Fruit fly (Drosophila melanogaster) ovary, adult (tissue): ENCODE results near the gene c12.1.

Experiments used
- CG17801 ChIP-seq: fragments of 200-800 bp; optimal IDR thresholded peaks from 2 replicates; lab custom pipeline; 2019; ENCODE audit warnings: missing biosample characterization, mild to moderate bottlenecking, missing genetic modification characterization, moderate library complexity; ENCODE audit not compliant: partially characterized antibody

The c12.1 gene

DNA sequence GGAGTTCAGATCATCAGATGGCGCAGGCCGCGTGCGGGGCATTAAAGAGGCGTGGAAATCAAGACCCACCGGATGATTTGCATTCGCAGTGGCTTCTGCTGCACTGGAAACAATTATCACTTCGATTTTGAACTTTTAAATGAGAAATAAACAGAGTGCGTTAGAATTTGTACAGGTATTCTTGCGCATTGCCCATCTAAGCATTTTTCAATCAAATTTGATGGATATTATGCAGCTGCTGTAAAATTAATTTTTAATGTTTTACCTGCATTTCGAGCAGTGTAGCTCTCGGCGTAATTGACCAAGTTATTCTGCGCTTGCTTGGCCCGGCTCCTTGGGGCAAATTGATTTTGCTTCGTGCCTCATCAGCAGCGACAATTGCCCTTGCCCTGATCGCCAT, 1.9 kb downstream of the c12.1 start:
- no peak for TF ChIP-seq CG17801 (GFP tag; lab: Kevin White, UChicago)

- TF ChIP-seq CG17801 (GFP tag; lab: Kevin White, UChicago) = no peak
Measured at dm6 chrX:9309959-9310658, 8.9 kb downstream of the c12.1 start.

DNA sequence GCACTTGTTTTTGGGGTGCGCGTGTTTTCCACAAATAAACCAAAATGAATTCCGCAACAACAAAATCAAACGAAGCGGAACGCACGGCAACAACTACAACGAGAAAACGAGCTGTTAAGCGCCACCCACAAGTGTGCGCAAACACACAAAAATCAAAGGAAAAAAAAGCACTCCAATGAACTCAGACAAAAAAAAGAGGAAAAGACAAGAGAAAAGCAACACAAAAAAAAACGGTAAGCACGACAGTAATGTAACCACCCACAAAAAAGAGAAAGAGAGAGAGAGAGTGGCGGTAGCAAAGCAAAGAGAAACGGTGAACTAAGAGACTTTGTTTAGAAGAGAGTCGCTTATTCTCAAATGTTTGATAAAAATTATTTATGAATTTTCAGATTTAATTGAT, 13.3 kb downstream of the c12.1 start:
- peak; percentile 78 for TF ChIP-seq CG17801 (GFP tag; lab: Kevin White, UChicago)

DNA sequence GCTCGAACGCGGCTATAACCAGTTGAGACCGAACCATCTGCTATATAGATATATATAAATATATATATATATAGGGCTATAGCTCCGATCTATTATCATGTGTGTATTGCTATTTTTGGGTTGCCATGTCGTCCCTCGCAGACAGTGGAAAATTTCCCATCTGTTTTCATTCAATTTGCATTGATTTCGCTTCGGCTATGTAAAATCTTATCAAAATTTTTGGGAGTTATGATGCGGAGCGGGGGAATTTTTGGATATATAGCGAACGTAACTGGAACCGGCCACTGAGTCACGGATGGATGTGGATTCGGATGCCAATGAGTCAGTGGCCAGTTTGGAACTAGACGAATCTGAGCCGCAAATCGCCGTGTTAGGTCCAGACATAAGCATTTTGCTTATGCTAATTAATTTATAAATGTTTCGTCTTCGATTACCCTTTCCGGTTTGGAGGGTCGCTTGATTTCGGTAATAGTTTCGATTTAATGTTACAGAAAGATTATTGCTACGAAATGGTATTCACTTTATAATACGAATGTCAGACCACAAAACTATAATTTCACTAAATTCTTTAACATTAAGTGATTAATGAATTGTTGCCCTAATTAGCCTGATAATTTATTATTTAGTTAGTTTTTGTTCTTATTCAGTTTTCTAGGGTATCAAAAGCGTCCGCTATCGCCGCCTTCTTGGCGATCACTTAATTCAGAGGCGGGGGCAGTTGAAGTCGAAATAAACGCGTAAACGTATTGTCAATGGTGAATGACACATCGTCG, 21.2 kb downstream of the c12.1 start:
- TF ChIP-seq CG17801 (GFP tag; lab: Kevin White, UChicago) = no peak

DNA sequence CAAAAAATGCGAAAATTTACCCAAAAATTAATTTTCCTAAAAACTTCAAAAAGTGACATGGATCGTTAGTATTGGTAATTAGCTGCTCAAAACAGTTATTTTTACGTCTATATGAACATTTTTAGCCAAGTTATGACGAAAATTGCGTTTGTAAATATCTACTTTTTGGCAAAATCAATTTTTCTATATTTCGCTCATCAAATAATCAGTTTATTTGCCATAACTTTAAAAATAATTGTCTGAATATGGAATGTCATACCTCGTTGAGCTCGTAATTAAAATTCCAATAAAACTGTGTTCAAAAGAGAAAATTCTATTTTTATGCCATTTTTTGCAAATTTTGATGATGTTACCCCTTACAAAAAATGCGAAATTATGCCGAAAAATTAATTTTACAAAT, 22.5 kb downstream of the c12.1 start:
- no peak for TF ChIP-seq CG17801 (GFP tag; lab: Kevin White, UChicago)

DNA sequence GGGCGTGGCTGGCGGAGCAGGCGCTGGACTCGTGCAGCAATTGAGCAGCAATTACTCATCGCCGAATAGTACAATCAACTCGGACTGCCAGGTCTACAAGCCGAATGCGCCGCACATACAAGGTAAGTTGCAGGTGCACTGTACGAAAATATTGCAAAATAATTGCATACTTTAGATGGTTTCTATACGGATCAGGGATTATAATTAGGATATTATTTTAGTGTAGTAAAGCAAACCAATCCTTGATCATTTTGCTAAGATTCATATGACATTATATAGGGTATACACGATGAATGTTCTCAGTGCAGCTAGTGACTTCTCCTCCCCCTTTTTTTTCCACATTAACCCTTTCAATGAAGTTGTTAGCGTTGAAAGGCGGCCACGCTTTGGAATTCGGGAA, 23.5 kb downstream of the c12.1 start:
- TF ChIP-seq CG17801 (GFP tag; lab: Kevin White, UChicago) = no peak

- no peak for TF ChIP-seq CG17801 (GFP tag; lab: Kevin White, UChicago)
Measured at dm6 chrX:9291270-9291669, 27.8 kb downstream of the c12.1 start.

- no peak for TF ChIP-seq CG17801 (GFP tag; lab: Kevin White, UChicago)
Measured at dm6 chrX:9286386-9286785, 32.6 kb downstream of the c12.1 start.

DNA sequence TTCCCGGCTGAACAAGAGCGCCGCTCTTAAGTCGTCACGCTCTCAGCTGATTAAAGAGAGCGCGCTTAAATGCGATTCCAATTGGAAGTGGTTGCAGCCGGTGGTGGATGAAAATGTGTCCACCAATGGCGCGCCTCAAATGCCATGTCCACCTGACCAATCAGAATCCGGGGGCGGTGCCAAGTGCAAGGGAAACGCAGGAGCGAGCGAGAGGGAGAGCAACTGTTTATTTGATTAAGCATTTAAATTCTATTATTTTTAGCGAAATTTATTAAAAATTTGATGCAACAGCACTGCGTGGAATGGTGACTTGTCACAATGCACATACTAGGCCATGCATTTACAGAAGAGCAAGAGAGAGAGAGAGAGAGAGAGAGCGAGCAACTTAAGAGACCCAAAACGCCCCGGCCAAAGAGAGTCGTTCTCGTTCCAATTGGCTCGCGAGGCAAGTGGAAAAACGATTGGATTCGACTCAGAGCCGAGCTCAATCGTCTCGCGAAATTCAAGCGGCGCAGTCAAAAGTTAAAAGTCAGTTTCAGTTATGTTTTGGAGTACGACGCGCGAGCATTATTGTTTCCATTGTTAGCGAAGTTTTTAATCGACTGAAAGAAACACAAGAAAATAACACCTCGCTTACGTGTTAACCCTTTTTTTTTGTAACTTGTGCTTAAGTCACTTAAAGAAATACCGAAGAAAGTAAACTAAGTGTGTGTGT, 34.8 kb downstream of the c12.1 start, which contains the start of gene lz:
lz (plus strand) TSS at position 626 of the 715 bp plus-strand sequence.
- TF ChIP-seq CG17801 (GFP tag; lab: Kevin White, UChicago) = no peak

- peak; percentile 18 for TF ChIP-seq CG17801 (GFP tag; lab: Kevin White, UChicago)
Measured at dm6 chrX:9282783-9283289, 36.2 kb downstream of the c12.1 start, which contains the start of gene c11.1. c11.1 (minus strand) TSS chrX:9283117.

dm6 chrX:9281998-9282644, 36.9 kb downstream of the c12.1 start:
- TF ChIP-seq CG17801 (GFP tag; lab: Kevin White, UChicago) = no peak

- no peak for TF ChIP-seq CG17801 (GFP tag; lab: Kevin White, UChicago)
Measured at dm6 chrX:9272830-9273507, 46.1 kb downstream of the c12.1 start, which contains the start of the genes Cfp1 and Aladin. Cfp1 (minus strand) TSS chrX:9272960. Aladin (plus strand) TSS chrX:9273413.

DNA sequence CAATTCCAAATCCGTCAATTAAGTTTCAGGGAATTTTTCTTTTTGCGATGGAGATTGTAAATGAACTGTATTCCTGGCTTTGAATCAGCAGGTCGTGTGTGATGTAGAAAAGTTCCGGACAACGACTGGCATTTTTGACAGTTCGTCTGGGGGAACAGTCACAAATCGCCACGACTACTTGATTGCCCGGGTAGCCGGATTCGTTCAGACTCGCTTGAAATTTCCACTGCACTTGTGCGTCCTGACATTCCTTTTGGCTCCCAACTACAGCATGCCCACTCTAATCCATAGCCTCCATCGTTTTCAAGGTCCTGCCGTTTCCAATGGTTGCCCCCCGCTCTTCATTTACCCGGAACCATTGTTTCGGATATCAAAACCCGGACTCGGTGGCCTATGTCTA, 49.2 kb downstream of the c12.1 start, which contains the start of gene CG17440:
CG17440 (minus strand) TSS at position 101 of the 400 bp plus-strand sequence.
- TF ChIP-seq CG17801 (GFP tag; lab: Kevin White, UChicago) = no peak
